Fruit fly (Drosophila melanogaster) whole organism, pupa: ENCODE results near the gene CG12594.

Experiments used
- CG10348 ChIP-seq: fragments of 200-800 bp; sonication (Bioruptor generic); IDR thresholded peaks from 2 replicates; pipeline ENCODE4 v1.3.6; 2022; ENCODE audit warnings: missing biosample characterization, missing genetic modification characterization
- CG12605 ChIP-seq: fragments of 200-800 bp; sonication (Bioruptor generic); IDR thresholded peaks from 2 replicates; pipeline ENCODE4 v1.3.6; 2022; ENCODE audit warnings: missing biosample characterization, missing genetic modification characterization
- CG13204 ChIP-seq: fragments of 200-800 bp; sonication (Bioruptor generic); optimal IDR thresholded peaks from 2 replicates; lab custom pipeline; 2018; ENCODE audit warnings: missing biosample characterization, mild to moderate bottlenecking, missing genetic modification characterization, moderate library complexity
- CG14655 ChIP-seq: fragments of 200-800 bp; sonication (Bioruptor generic); optimal IDR thresholded peaks from 3 replicates; lab custom pipeline; 2017; ENCODE audit warnings: mild to moderate bottlenecking, missing biosample characterization, missing genetic modification reagents, missing genetic modification characterization
- CG15710 ChIP-seq: fragments of 200-800 bp; sonication (Bioruptor generic); optimal IDR thresholded peaks from 2 replicates; lab custom pipeline; 2018; ENCODE audit warnings: missing biosample characterization, mild to moderate bottlenecking, missing genetic modification characterization, moderate library complexity
- CG17806 ChIP-seq: fragments of 200-800 bp; sonication (Bioruptor generic); optimal IDR thresholded peaks from 2 replicates; lab custom pipeline; 2018; ENCODE audit warnings: missing biosample characterization, mild to moderate bottlenecking, missing genetic modification characterization, moderate library complexity
- CG32121 ChIP-seq: fragments of 200-800 bp; sonication (Bioruptor generic); IDR thresholded peaks from 2 replicates; pipeline ENCODE4 v1.3.6; 2022; ENCODE audit warnings: missing biosample characterization, missing genetic modification characterization
- CG34367 ChIP-seq: fragments of 200-800 bp; sonication (Bioruptor generic); optimal IDR thresholded peaks from 2 replicates; lab custom pipeline; 2018; ENCODE audit warnings: missing biosample characterization, mild to moderate bottlenecking, missing genetic modification characterization
- CG4496 ChIP-seq: fragments of 200-800 bp; sonication (Bioruptor generic); IDR thresholded peaks from 3 replicates; pipeline ENCODE4 v1.3.6; 2022; ENCODE audit warnings: missing biosample characterization, missing genetic modification characterization
- CG8159 ChIP-seq: fragments of 200-800 bp; sonication (Bioruptor generic); optimal IDR thresholded peaks from 3 replicates; lab custom pipeline; 2018; ENCODE audit warnings: missing biosample characterization, mild to moderate bottlenecking, missing genetic modification characterization, moderate library complexity
- CG8301 ChIP-seq: fragments of 200-800 bp; sonication (Bioruptor generic); optimal IDR thresholded peaks from 2 replicates; lab custom pipeline; 2018; ENCODE audit warnings: missing biosample characterization, mild to moderate bottlenecking, missing genetic modification characterization
- CG9948 ChIP-seq: fragments of 200-800 bp; sonication (Bioruptor generic); optimal IDR thresholded peaks from 2 replicates; lab custom pipeline; 2018; ENCODE audit warnings: missing biosample characterization, mild to moderate bottlenecking, missing genetic modification characterization, moderate library complexity
- D1 ChIP-seq: fragments of 200-800 bp; sonication (Bioruptor generic); optimal IDR thresholded peaks from 2 replicates; lab custom pipeline; 2018; ENCODE audit warnings: missing biosample characterization, mild to moderate bottlenecking, missing genetic modification characterization, moderate library complexity
- EcR ChIP-seq: fragments of 200-800 bp; sonication (Bioruptor generic); optimal IDR thresholded peaks from 3 replicates; lab custom pipeline; 2019; ENCODE audit warnings: missing biosample characterization, missing genetic modification characterization, mild to moderate bottlenecking, moderate library complexity, missing genetic modification reagents
- Ets98B ChIP-seq: fragments of 200-800 bp; sonication (Bioruptor generic); IDR thresholded peaks from 2 replicates; pipeline ENCODE4 v1.3.6; 2022; ENCODE audit warnings: missing biosample characterization, missing genetic modification characterization
- Pif1A ChIP-seq: fragments of 200-800 bp; sonication (Bioruptor generic); optimal IDR thresholded peaks from 3 replicates; lab custom pipeline; 2016; ENCODE audit warnings: missing biosample characterization, missing genetic modification characterization
- Pif1B ChIP-seq: fragments of 200-800 bp; sonication (Bioruptor generic); optimal IDR thresholded peaks from 3 replicates; lab custom pipeline; 2016; ENCODE audit warnings: missing biosample characterization, missing genetic modification characterization
- Snoo ChIP-seq: fragments of 200-800 bp; sonication (Bioruptor generic); optimal IDR thresholded peaks from 3 replicates; lab custom pipeline; 2017; ENCODE audit warnings: missing biosample characterization, mild to moderate bottlenecking, missing genetic modification characterization, inconsistent platforms
- fd96Ca ChIP-seq: fragments of 200-800 bp; sonication (Bioruptor generic); IDR thresholded peaks from 3 replicates; pipeline ENCODE4 v1.3.6; 2022; ENCODE audit warnings: missing biosample characterization, missing genetic modification characterization
- gl ChIP-seq: fragments of 200-800 bp; sonication (Bioruptor generic); optimal IDR thresholded peaks from 2 replicates; lab custom pipeline; 2018; ENCODE audit warnings: missing biosample characterization, mild to moderate bottlenecking, missing genetic modification characterization
- rn ChIP-seq: fragments of 200-800 bp; sonication (Bioruptor generic); IDR thresholded peaks from 2 replicates; pipeline ENCODE4 v1.3.6; 2022; ENCODE audit warnings: missing biosample characterization, missing genetic modification characterization

Gene CG12594

dm6 chr3R:11763494-11764278 is 42.2 kb downstream of the CG12594 start:
- peak; percentile 75 for TF ChIP-seq CG13204 (GFP tag; lab: Kevin White, UChicago)
- peak; percentile 17 for TF ChIP-seq CG14655 (GFP tag; lab: Kevin White, UChicago)
- TF ChIP-seq CG9948 (tag; lab: Kevin White, UChicago) = no peak
- TF ChIP-seq EcR (GFP tag; lab: Kevin White, UChicago) = peak; percentile 38
- TF ChIP-seq Ets98B (GFP tag; lab: Robert Waterston, UW) = no peak

DNA sequence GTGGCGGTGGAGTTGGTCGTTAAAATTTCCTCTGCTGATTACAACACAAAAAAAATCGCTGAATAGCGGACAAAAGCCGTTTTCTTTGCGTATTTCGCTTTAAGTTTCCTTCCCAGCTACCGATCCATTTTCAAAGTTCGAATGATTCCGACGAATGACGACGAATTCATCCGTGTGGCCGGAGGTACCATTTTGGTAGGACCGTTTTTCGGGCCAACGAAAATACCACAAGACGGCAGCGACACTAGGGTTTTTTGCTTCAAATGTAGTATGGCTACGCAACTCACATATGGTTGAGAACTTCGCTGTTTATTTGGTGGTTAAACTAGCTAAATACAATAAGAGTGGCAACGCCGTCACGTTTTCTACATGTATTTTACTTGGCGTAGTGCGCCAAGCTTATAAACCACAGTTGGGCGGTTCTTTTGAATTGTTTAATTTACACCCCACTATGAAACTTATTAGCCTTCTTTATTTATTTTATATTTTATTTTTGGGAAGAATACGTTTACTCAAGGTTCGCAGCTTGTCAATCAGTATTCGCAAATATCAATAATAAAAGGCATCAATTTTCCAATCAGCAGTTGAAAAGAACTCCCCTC is 42.8 kb downstream of the CG12594 start, which contains the start of gene Lk6:
TSS of gene Lk6 (minus strand) at position 179 of the 602 bp plus-strand sequence.
- no peak for TF ChIP-seq CG10348
- TF ChIP-seq gl (tag; lab: Kevin White, UChicago) = peak; percentile 31
- TF ChIP-seq Ets98B (GFP tag; lab: Robert Waterston, UW) = no peak
- TF ChIP-seq CG13204 (GFP tag; lab: Kevin White, UChicago) = peak; percentile 62
- no peak for TF ChIP-seq CG12605 (GFP tag; lab: Robert Waterston, UW)
- no peak for TF ChIP-seq D1
- no peak for TF ChIP-seq EcR (GFP tag; lab: Kevin White, UChicago)
- peak; percentile 6 for TF ChIP-seq CG34367 (tag; lab: Kevin White, UChicago)
- TF ChIP-seq CG32121 (GFP tag; lab: Robert Waterston, UW) = no peak
- TF ChIP-seq Pif1A (GFP tag; lab: Kevin White, UChicago) = no peak
- peak; percentile 17 for TF ChIP-seq CG8159
- no peak for TF ChIP-seq fd96Ca
- peak; percentile 57 for TF ChIP-seq Snoo (tag; lab: Kevin White, UChicago)
- peak; percentile 6 for TF ChIP-seq CG15710 (tag; lab: Kevin White, UChicago)
- TF ChIP-seq CG8301 = peak; percentile 24
- TF ChIP-seq CG17806 (tag; lab: Kevin White, UChicago) = no peak
- no peak for TF ChIP-seq CG14655 (GFP tag; lab: Kevin White, UChicago)
- TF ChIP-seq CG4496 (GFP tag; lab: Robert Waterston, UW) = no peak
- no peak for TF ChIP-seq rn
- TF ChIP-seq CG9948 (tag; lab: Kevin White, UChicago) = peak; percentile 6
- peak; percentile 18 for TF ChIP-seq Pif1B (GFP tag; lab: Kevin White, UChicago)

dm6 chr3R:11770733-11771132 is 49.2 kb downstream of the CG12594 start:
- TF ChIP-seq Snoo (tag; lab: Kevin White, UChicago) = no peak
- no peak for TF ChIP-seq CG8159
- no peak for TF ChIP-seq Ets98B (GFP tag; lab: Robert Waterston, UW)
- TF ChIP-seq rn = no peak
- TF ChIP-seq CG17806 (tag; lab: Kevin White, UChicago) = no peak
- no peak for TF ChIP-seq CG34367 (tag; lab: Kevin White, UChicago)

DNA sequence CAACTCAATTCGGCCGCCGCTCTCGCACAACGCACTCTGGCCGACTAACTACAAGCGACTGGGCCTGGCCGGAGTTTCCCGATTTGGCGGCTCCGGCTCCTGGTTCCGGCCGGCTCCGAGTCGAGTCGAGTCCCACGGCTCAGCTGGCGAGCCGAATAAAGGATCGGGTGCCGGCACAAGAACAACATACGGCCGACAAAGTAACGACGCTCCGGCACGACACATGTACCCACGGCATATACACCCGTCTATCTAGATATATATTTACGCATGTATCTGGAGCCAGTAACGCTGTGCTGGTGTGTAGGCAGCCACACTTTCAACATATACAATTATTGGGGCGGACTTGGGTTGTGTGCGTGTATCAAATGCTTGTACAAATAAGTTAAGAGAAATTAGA is 50.0 kb downstream of the CG12594 start:
- TF ChIP-seq CG12605 (GFP tag; lab: Robert Waterston, UW) = no peak
- TF ChIP-seq CG9948 (tag; lab: Kevin White, UChicago) = no peak
- TF ChIP-seq Pif1B (GFP tag; lab: Kevin White, UChicago) = no peak
- TF ChIP-seq CG8301 = no peak
- TF ChIP-seq CG10348 = no peak
- TF ChIP-seq CG4496 (GFP tag; lab: Robert Waterston, UW) = no peak
- no peak for TF ChIP-seq CG17806 (tag; lab: Kevin White, UChicago)

dm6 chr3R:11772181-11772827 is 50.8 kb downstream of the CG12594 start:
- TF ChIP-seq CG9948 (tag; lab: Kevin White, UChicago) (no peak), EcR (GFP tag; lab: Kevin White, UChicago) (no peak), CG15710 (tag; lab: Kevin White, UChicago) (no peak), CG34367 (tag; lab: Kevin White, UChicago) (no peak), CG4496 (GFP tag; lab: Robert Waterston, UW) (no peak), Pif1B (GFP tag; lab: Kevin White, UChicago) (no peak), gl (tag; lab: Kevin White, UChicago) (no peak), CG13204 (GFP tag; lab: Kevin White, UChicago) (no peak), fd96Ca (no peak), CG8159 (no peak), rn (no peak), Snoo (tag; lab: Kevin White, UChicago) (no peak), CG10348 (no peak)
